Fruit fly (Drosophila melanogaster) whole organism, embryonic: ENCODE measurements around the gene CG9920.

Experiments used
- Adf1 ChIP-seq: fragments of 200-800 bp; sonication (Bioruptor generic); IDR thresholded peaks from 2 replicates; pipeline ENCODE4 v1.3.6; 2022; ENCODE audit warnings: missing biosample characterization, missing genetic modification characterization
- Atf6 ChIP-seq: fragments of 200-800 bp; sonication (Bioruptor generic); IDR thresholded peaks from 2 replicates; pipeline ENCODE4 v1.3.6; 2022; ENCODE audit warnings: missing biosample characterization, missing genetic modification characterization
- Bteb2 ChIP-seq: fragments of 200-800 bp; sonication (Bioruptor generic); optimal IDR thresholded peaks from 2 replicates; lab custom pipeline; 2016; ENCODE audit warnings: missing biosample characterization, missing genetic modification characterization
- CG10147 ChIP-seq: fragments of 200-800 bp; sonication (Bioruptor generic); optimal IDR thresholded peaks from 2 replicates; lab custom pipeline; 2019; ENCODE audit warnings: missing biosample characterization, mild to moderate bottlenecking, missing genetic modification characterization, moderate library complexity
- CG11093 ChIP-seq: fragments of 200-800 bp; sonication (Bioruptor generic); IDR thresholded peaks from 3 replicates; pipeline ENCODE4 v1.3.6; 2022; ENCODE audit warnings: missing biosample characterization, missing genetic modification characterization
- CG12104 ChIP-seq: fragments of 200-800 bp; sonication (Bioruptor generic); optimal IDR thresholded peaks from 3 replicates; lab custom pipeline; 2016; ENCODE audit warnings: missing biosample characterization, missing genetic modification characterization
- CG12219 ChIP-seq: fragments of 200-800 bp; sonication (Bioruptor generic); optimal IDR thresholded peaks from 3 replicates; lab custom pipeline; 2018; ENCODE audit warnings: missing biosample characterization, mild to moderate bottlenecking, missing genetic modification characterization
- CG13123 ChIP-seq: fragments of 200-800 bp; sonication (Bioruptor generic); optimal IDR thresholded peaks from 2 replicates; lab custom pipeline; 2016; ENCODE audit warnings: missing biosample characterization, missing genetic modification characterization
- CG14014 ChIP-seq: fragments of 200-800 bp; sonication (Bioruptor generic); IDR thresholded peaks from 2 replicates; pipeline ENCODE4 v1.3.6; 2022; ENCODE audit warnings: missing biosample characterization, missing genetic modification characterization
- CG15601 ChIP-seq: fragments of 200-800 bp; sonication (Bioruptor generic); optimal IDR thresholded peaks from 3 replicates; lab custom pipeline; 2019; ENCODE audit warnings: missing biosample characterization, mild to moderate bottlenecking, missing genetic modification characterization, moderate library complexity
- CG1792 ChIP-seq: fragments of 200-800 bp; sonication (Bioruptor generic); optimal IDR thresholded peaks from 2 replicates; lab custom pipeline; 2016; ENCODE audit warnings: missing biosample characterization, missing genetic modification characterization
- CG2120 ChIP-seq: fragments of 200-800 bp; sonication (Bioruptor generic); optimal IDR thresholded peaks from 3 replicates; lab custom pipeline; 2016; ENCODE audit warnings: missing biosample characterization, missing genetic modification characterization
- CG2202 ChIP-seq: fragments of 200-800 bp; sonication (Bioruptor generic); optimal IDR thresholded peaks from 2 replicates; lab custom pipeline; 2018; ENCODE audit warnings: missing biosample characterization, mild to moderate bottlenecking, missing genetic modification characterization
- CG2889 ChIP-seq: fragments of 200-800 bp; sonication (Bioruptor generic); IDR thresholded peaks from 3 replicates; pipeline ENCODE4 v1.3.6; 2022; ENCODE audit warnings: missing biosample characterization, missing genetic modification characterization
- CG33557 ChIP-seq: fragments of 200-800 bp; sonication (Bioruptor generic); optimal IDR thresholded peaks from 2 replicates; lab custom pipeline; 2019; ENCODE audit warnings: missing biosample characterization, mild to moderate bottlenecking, missing genetic modification characterization, moderate library complexity
- CG4617 ChIP-seq: fragments of 200-800 bp; sonication (Bioruptor generic); optimal IDR thresholded peaks from 3 replicates; lab custom pipeline; 2016; ENCODE audit warnings: missing biosample characterization, missing genetic modification characterization, borderline replicate concordance
- CG5180 ChIP-seq: fragments of 200-800 bp; sonication (Bioruptor generic); optimal IDR thresholded peaks from 3 replicates; lab custom pipeline; 2017; ENCODE audit warnings: missing biosample characterization, missing genetic modification characterization, mild to moderate bottlenecking, moderate library complexity, missing genetic modification reagents
- CG6175 ChIP-seq: fragments of 200-800 bp; sonication (Bioruptor generic); IDR thresholded peaks from 3 replicates; pipeline ENCODE4 v1.3.6; 2022; ENCODE audit warnings: missing biosample characterization, missing genetic modification characterization
- CG8290 ChIP-seq, 3 experiments: fragments of 200-800 bp; sonication (Bioruptor generic); optimal IDR thresholded peaks; 2 replicates each; lab custom pipeline; 2016 to 2019; ENCODE audit warnings: missing biosample characterization in 3 of 3, missing genetic modification characterization in 3 of 3, mild to moderate bottlenecking in 2 of 3, moderate library complexity in 1 of 3
- D19B ChIP-seq: fragments of 200-800 bp; sonication (Bioruptor generic); optimal IDR thresholded peaks from 2 replicates; lab custom pipeline; 2017; ENCODE audit warnings: missing biosample characterization, mild to moderate bottlenecking, missing genetic modification characterization
- Dfd ChIP-seq, 2 experiments: fragments of >200 bp; optimal IDR thresholded peaks; 2 replicates each; lab custom pipeline; 2017; ENCODE audit warnings: missing biosample characterization in 2 of 2, missing genetic modification characterization in 2 of 2
- Dp ChIP-seq: fragments of 200-800 bp; sonication (Bioruptor generic); optimal IDR thresholded peaks from 2 replicates; lab custom pipeline; 2018; ENCODE audit warnings: missing biosample characterization, mild to moderate bottlenecking, missing genetic modification characterization, moderate library complexity
- Ets97D ChIP-seq: fragments of 200-800 bp; sonication (Bioruptor generic); optimal IDR thresholded peaks from 3 replicates; lab custom pipeline; 2016; ENCODE audit warnings: missing biosample characterization, missing genetic modification characterization
- Hand ChIP-seq: fragments of 200-800 bp; sonication (Bioruptor generic); optimal IDR thresholded peaks from 2 replicates; lab custom pipeline; 2017; ENCODE audit warnings: mild to moderate bottlenecking, missing biosample characterization, missing genetic modification reagents, missing genetic modification characterization
- Myb ChIP-seq: fragments of 200-800 bp; sonication (Bioruptor generic); optimal IDR thresholded peaks from 2 replicates; lab custom pipeline; 2016; ENCODE audit warnings: missing biosample characterization, missing genetic modification characterization
- Opbp ChIP-seq: fragments of 200-800 bp; sonication (Bioruptor generic); IDR thresholded peaks from 3 replicates; pipeline ENCODE4 v1.3.6; 2022; ENCODE audit warnings: missing biosample characterization, missing genetic modification characterization; ENCODE audit not compliant: partially characterized antibody
- PHDP ChIP-seq: fragments of 200-800 bp; sonication (Bioruptor generic); optimal IDR thresholded peaks from 3 replicates; lab custom pipeline; 2018; ENCODE audit warnings: missing biosample characterization, mild to moderate bottlenecking, missing genetic modification characterization, moderate library complexity
- Sin3A ChIP-seq: fragments of >200 bp; optimal IDR thresholded peaks from 2 replicates; lab custom pipeline; 2018
- Sox102F ChIP-seq: fragments of 200-800 bp; sonication (Bioruptor generic); optimal IDR thresholded peaks from 2 replicates; lab custom pipeline; 2018; ENCODE audit warnings: missing biosample characterization, mild to moderate bottlenecking, missing genetic modification characterization, moderate library complexity
- Sry-δ ChIP-seq: fragments of 200-800 bp; sonication (Bioruptor generic); optimal IDR thresholded peaks from 2 replicates; lab custom pipeline; 2016; ENCODE audit warnings: missing biosample characterization, missing genetic modification characterization
- Ssrp ChIP-seq: fragments of 200-800 bp; sonication (Bioruptor generic); optimal IDR thresholded peaks from 2 replicates; lab custom pipeline; 2018; ENCODE audit warnings: missing biosample characterization, mild to moderate bottlenecking, missing genetic modification characterization, moderate library complexity
- bab2 ChIP-seq: fragments of 200-800 bp; sonication (Bioruptor generic); optimal IDR thresholded peaks from 2 replicates; lab custom pipeline; 2016; ENCODE audit warnings: missing biosample characterization, missing genetic modification characterization
- bcd ChIP-seq: fragments of 200-800 bp; sonication (Bioruptor generic); optimal IDR thresholded peaks from 2 replicates; lab custom pipeline; 2017; ENCODE audit warnings: missing biosample characterization, mild to moderate bottlenecking, missing genetic modification characterization
- da ChIP-seq: fragments of 200-800 bp; sonication (Bioruptor generic); optimal IDR thresholded peaks from 2 replicates; lab custom pipeline; 2016; ENCODE audit warnings: missing biosample characterization, missing genetic modification characterization
- en ChIP-seq: fragments of 200-800 bp; sonication (Bioruptor generic); optimal IDR thresholded peaks from 2 replicates; lab custom pipeline; 2016; ENCODE audit warnings: missing biosample characterization, missing genetic modification characterization
- gt ChIP-seq: fragments of 200-800 bp; sonication (Bioruptor generic); IDR thresholded peaks from 2 replicates; pipeline ENCODE4 v1.3.6; 2022; ENCODE audit warnings: missing biosample characterization, missing genetic modification characterization
- ham ChIP-seq: fragments of 200-800 bp; sonication (Bioruptor generic); IDR thresholded peaks from 2 replicates; pipeline ENCODE4 v1.3.6; 2022; ENCODE audit warnings: missing biosample characterization, missing genetic modification characterization
- hbn ChIP-seq: fragments of 200-800 bp; sonication (Bioruptor generic); IDR thresholded peaks from 2 replicates; pipeline ENCODE4 v1.3.6; 2022; ENCODE audit warnings: missing biosample characterization, missing genetic modification characterization; ENCODE audit not compliant: partially characterized antibody
- odd ChIP-seq: fragments of 200-800 bp; sonication (Bioruptor generic); optimal IDR thresholded peaks from 2 replicates; lab custom pipeline; 2017; ENCODE audit warnings: missing biosample characterization, mild to moderate bottlenecking, missing genetic modification characterization
- org-1 ChIP-seq: fragments of 200-800 bp; sonication (Bioruptor generic); optimal IDR thresholded peaks from 2 replicates; lab custom pipeline; 2017; ENCODE audit warnings: missing biosample characterization, missing genetic modification characterization
- pan ChIP-seq, 4 experiments: fragments of >200 bp in 3 of 4; fragments of 200-800 bp in 1 of 4; sonication (Bioruptor generic) in 1 of 4; optimal IDR thresholded peaks in 3 of 4; IDR thresholded peaks in 1 of 4; 2 replicates each; pipeline versions ENCODE4 v1.3.6 to Lab custom; 2017 to 2022; ENCODE audit warnings: missing biosample characterization in 2 of 4, missing genetic modification characterization in 2 of 4, mixed read lengths in 1 of 4
- pros ChIP-seq: fragments of 200-800 bp; sonication (Bioruptor generic); optimal IDR thresholded peaks from 3 replicates; lab custom pipeline; 2019; ENCODE audit warnings: missing biosample characterization, mild to moderate bottlenecking, missing genetic modification characterization, moderate library complexity
- sc ChIP-seq, 3 experiments: fragments of >200 bp in 2 of 3; fragments of 200-800 bp in 1 of 3; sonication (Bioruptor generic) in 1 of 3; optimal IDR thresholded peaks; 2 replicates in 2 of 3; 3 replicates in 1 of 3; lab custom pipeline; 2017; ENCODE audit warnings: mild to moderate bottlenecking in 1 of 3, missing biosample characterization in 1 of 3, missing genetic modification characterization in 1 of 3, missing genetic modification reagents in 1 of 3
- schlank ChIP-seq: fragments of 200-800 bp; sonication (Bioruptor generic); optimal IDR thresholded peaks from 2 replicates; lab custom pipeline; 2018; ENCODE audit warnings: missing biosample characterization, mild to moderate bottlenecking, missing genetic modification characterization
- sisA ChIP-seq: fragments of 200-800 bp; sonication (Bioruptor generic); IDR thresholded peaks from 2 replicates; pipeline ENCODE4 v1.3.6; 2022; ENCODE audit warnings: missing biosample characterization, missing genetic modification characterization
- slbo ChIP-seq: fragments of 200-800 bp; sonication (Bioruptor generic); IDR thresholded peaks from 2 replicates; pipeline ENCODE4 v1.3.6; 2022; ENCODE audit warnings: missing biosample characterization, missing genetic modification characterization
- stwl ChIP-seq: fragments of 200-800 bp; sonication (Bioruptor generic); optimal IDR thresholded peaks from 3 replicates; lab custom pipeline; 2018; ENCODE audit warnings: missing biosample characterization, mild to moderate bottlenecking, missing genetic modification characterization, moderate library complexity
- tin ChIP-seq: fragments of 200-800 bp; sonication (Bioruptor generic); optimal IDR thresholded peaks from 3 replicates; lab custom pipeline; 2016; ENCODE audit warnings: missing biosample characterization, missing genetic modification characterization
- zf30C ChIP-seq: fragments of 200-800 bp; sonication (Bioruptor generic); optimal IDR thresholded peaks from 3 replicates; lab custom pipeline; 2018; ENCODE audit warnings: missing biosample characterization, mild to moderate bottlenecking, missing genetic modification characterization
- zfh1 ChIP-seq: fragments of 200-800 bp; sonication (Bioruptor generic); IDR thresholded peaks from 3 replicates; pipeline ENCODE4 v1.3.6; 2022; ENCODE audit warnings: missing biosample characterization, missing genetic modification characterization

CG9920 gene

DNA sequence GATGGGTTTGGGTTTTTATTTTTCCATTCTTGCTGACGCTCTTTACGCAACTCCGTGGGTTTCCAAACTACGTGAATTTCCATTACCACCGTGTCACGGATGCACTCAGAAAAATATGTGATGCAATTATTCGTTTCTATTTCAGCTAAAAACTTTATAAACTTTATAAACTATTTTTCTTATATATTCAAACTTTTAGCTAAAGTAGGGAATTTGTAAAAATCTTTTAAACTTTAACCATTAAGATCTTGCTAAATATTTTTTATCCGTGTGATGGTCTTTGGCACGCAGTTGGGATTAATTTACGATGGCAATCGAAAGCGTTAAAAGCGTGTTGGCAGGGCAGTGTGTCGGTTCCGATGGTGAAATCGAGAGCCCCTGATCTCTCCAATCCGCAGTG, 2.5 kb downstream of the CG9920 start (continued):
- TF ChIP-seq sc (optimal IDR thresholded peaks at IDR 0.05; lab: Kevin White, UChicago), result no peak
- peak; percentile 11 for TF ChIP-seq sc (GFP tag; optimal IDR thresholded peaks at IDR 0.05; lab: Kevin White, UChicago)
- peak; percentile 56 for TF ChIP-seq PHDP (tag; lab: Kevin White, UChicago)
- peak; percentile 36 for TF ChIP-seq CG15601 (tag; lab: Kevin White, UChicago)
- no peak for TF ChIP-seq Ets97D
- TF ChIP-seq hbn, result no peak
- no peak for TF ChIP-seq gt (GFP tag; lab: Robert Waterston, UW)
- TF ChIP-seq CG12219 (GFP tag; lab: Kevin White, UChicago), result peak; percentile 28
- no peak for TF ChIP-seq Bteb2
- peak; percentile 44 for TF ChIP-seq odd
- peak; percentile 43 for TF ChIP-seq CG5180 (GFP tag; lab: Kevin White, UChicago)
- no peak for TF ChIP-seq Dfd (GFP tag; optimal IDR thresholded peaks at IDR 0.05; lab: Kevin White, UChicago)
- TF ChIP-seq tin, result peak; percentile 22
- TF ChIP-seq Hand, result no peak
- TF ChIP-seq CG8290 (GFP tag; optimal IDR thresholded peaks at IDR 0.05; lab: Kevin White, UChicago), result no peak
- TF ChIP-seq CG8290 (tag; optimal IDR thresholded peaks at IDR 0.05; lab: Kevin White, UChicago), result no peak
- no peak for TF ChIP-seq CG33557 (GFP tag; lab: Kevin White, UChicago)
- TF ChIP-seq Dp (GFP tag; lab: Kevin White, UChicago), result no peak
- no peak for TF ChIP-seq zf30C
- no peak for TF ChIP-seq ham
- no peak for TF ChIP-seq CG4617 (GFP tag; lab: Kevin White, UChicago)
- peak; percentile 77 for TF ChIP-seq Sox102F (GFP tag; lab: Kevin White, UChicago)
- TF ChIP-seq Sry-δ (GFP tag; lab: Kevin White, UChicago), result no peak
- TF ChIP-seq Atf6 (GFP tag; lab: Robert Waterston, UW), result peak; percentile 39; the same call in 1 of the 2 replicates
- TF ChIP-seq pan (optimal IDR thresholded peaks at IDR 0.05; lab: Kevin White, UChicago), result no peak
- peak in 1 of 2 experiments; percentile 62 for TF ChIP-seq pan (GFP tag; optimal IDR thresholded peaks at IDR 0.05 in 1 of 2, IDR thresholded peaks at IDR 0.05 in 1 of 2)
- TF ChIP-seq CG10147, result no peak
- TF ChIP-seq bab2 (GFP tag; lab: Kevin White, UChicago), result no peak
- 0 out of 2 replicates have a peak, but pooled peaks have one; percentile 21 for TF ChIP-seq Adf1 (GFP tag; lab: Robert Waterston, UW)
- no peak for TF ChIP-seq CG1792 (GFP tag; lab: Kevin White, UChicago)
- TF ChIP-seq CG2202 (tag; lab: Kevin White, UChicago), result no peak
- no peak for TF ChIP-seq Myb (GFP tag; lab: Kevin White, UChicago)
- peak; percentile 68 for TF ChIP-seq slbo (GFP tag; lab: Robert Waterston, UW)
- peak; percentile 27 for TF ChIP-seq sisA (GFP tag; lab: Robert Waterston, UW)
- TF ChIP-seq Opbp (GFP tag; lab: Robert Waterston, UW), result no peak
- TF ChIP-seq CG6175 (GFP tag; lab: Robert Waterston, UW), result no peak
- peak; percentile 29 for TF ChIP-seq CG2120
- TF ChIP-seq Ssrp (tag; lab: Kevin White, UChicago), result peak; percentile 42
- TF ChIP-seq en (GFP tag; lab: Kevin White, UChicago), result no peak
- peak; percentile 19 for TF ChIP-seq CG12104 (GFP tag; lab: Kevin White, UChicago)
- no peak for TF ChIP-seq Sin3A (lab: Kevin White, UChicago)
- no peak for TF ChIP-seq pros (GFP tag; lab: Kevin White, UChicago)
- no peak for TF ChIP-seq CG2889 (GFP tag; lab: Robert Waterston, UW)
- TF ChIP-seq D19B (GFP tag; lab: Kevin White, UChicago), result no peak
- TF ChIP-seq CG14014 (GFP tag; lab: Robert Waterston, UW), result peak; percentile 55
- TF ChIP-seq zfh1 (GFP tag; lab: Robert Waterston, UW), result peak; percentile 37; the same call in 1 of the 3 replicates
- TF ChIP-seq stwl, result no peak
- no peak for TF ChIP-seq bcd
- TF ChIP-seq schlank (tag; lab: Kevin White, UChicago), result no peak
- TF ChIP-seq org-1, result no peak
- TF ChIP-seq CG11093 (GFP tag; lab: Robert Waterston, UW), result 0 out of 3 replicates have a peak, but pooled peaks have one; percentile 22
- no peak for TF ChIP-seq CG13123
- TF ChIP-seq da (GFP tag; lab: Kevin White, UChicago), result no peak
